Worm (Caenorhabditis elegans): Measurements from ENCODE around the gene cki-2.

The cki-2 gene

DNA sequence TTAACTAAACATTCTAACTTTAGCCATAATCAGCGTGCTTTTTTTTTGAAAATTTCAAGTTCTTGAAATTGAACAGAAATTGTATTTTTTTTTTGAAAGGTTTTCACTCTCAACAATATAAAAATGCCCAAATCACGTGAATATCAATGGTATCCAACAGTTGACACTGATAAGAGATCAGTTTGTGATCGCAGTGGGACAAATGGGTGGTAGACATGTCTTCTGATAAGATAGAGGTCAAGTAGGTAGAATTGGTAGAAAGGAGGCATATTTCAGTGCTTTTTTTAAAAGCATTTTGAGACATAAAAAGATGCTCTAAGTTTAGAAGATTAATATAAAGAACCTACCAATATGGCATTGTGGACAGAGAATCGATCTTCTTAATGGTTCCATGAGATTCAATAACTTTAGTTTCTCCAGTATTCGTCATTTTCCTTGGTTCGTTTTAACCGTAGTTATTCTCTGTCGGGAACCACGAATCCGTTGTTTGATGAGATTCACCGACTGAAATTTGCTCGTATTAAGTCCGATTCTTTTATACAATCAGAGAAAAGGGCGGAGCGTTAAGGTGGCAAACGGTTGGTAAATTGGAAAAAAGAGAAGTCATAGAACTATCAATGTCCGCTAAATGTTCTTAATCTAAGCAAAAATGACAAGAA, 38.9 kb upstream of the cki-2 start, which contains the start of gene mthf-1:
Gene mthf-1, minus strand, starts transcription at position 504 of the 659 bp plus-strand sequence.
- TF ChIP-seq nhr-85 (tag): peak; percentile 70
- TF ChIP-seq pag-3 (tag; optimal IDR thresholded peaks at IDR 0.05; ENCODE audit: borderline replicate concordance, insufficient read depth): no peak
- TF ChIP-seq nhr-90 (tag; optimal IDR thresholded peaks at IDR 0.05; ENCODE audit: poor library complexity): peak; percentile 66
- no peak for TF ChIP-seq Y116A8C.19 (tag; optimal IDR thresholded peaks at IDR 0.05; ENCODE audit: borderline replicate concordance)
- no peak for TF ChIP-seq rnt-1 (tag; optimal IDR thresholded peaks at IDR 0.05)
- no peak for TF ChIP-seq ceh-90 (tag; optimal IDR thresholded peaks at IDR 0.05)
- TF ChIP-seq fos-1 (tag; optimal IDR thresholded peaks at IDR 0.05): no peak
- TF ChIP-seq unc-130 (tag; optimal IDR thresholded peaks at IDR 0.05): no peak
- no peak for TF ChIP-seq nhr-12 (tag; optimal IDR thresholded peaks at IDR 0.05)
- TF ChIP-seq egl-13 (tag; optimal IDR thresholded peaks at IDR 0.05): no peak
- TF ChIP-seq fkh-4 (tag; optimal IDR thresholded peaks at IDR 0.05; ENCODE audit: borderline replicate concordance): no peak
- TF ChIP-seq grh-1 (GFP tag; IDR thresholded peaks at IDR 0.05): no peak
- peak in 1 of 2 experiments; percentile 1 for TF ChIP-seq lsy-2 (tag; optimal IDR thresholded peaks at IDR 0.05)
- no peak for TF ChIP-seq alr-1 (tag; optimal IDR thresholded peaks at IDR 0.05; ENCODE audit: borderline replicate concordance)
- peak in 4 of 6 experiments; percentile 23 to 73 (median 67) for TF ChIP-seq elt-3 (tag; optimal IDR thresholded peaks at IDR 0.05)
- TF ChIP-seq lir-3 (tag; optimal IDR thresholded peaks at IDR 0.05; ENCODE audit: poor library complexity): no peak
- TF ChIP-seq hlh-4 (tag; optimal IDR thresholded peaks at IDR 0.05): no peak
- TF ChIP-seq lin-35 (GFP tag; optimal IDR thresholded peaks at IDR 0.05): peak in 1 of 2 experiments; percentile 60
- peak; percentile 41 for TF ChIP-seq nhr-20 (tag; optimal IDR thresholded peaks at IDR 0.05)
- TF ChIP-seq ceh-8 (GFP tag; optimal IDR thresholded peaks at IDR 0.05): no peak
- TF ChIP-seq efl-3 (GFP tag; optimal IDR thresholded peaks at IDR 0.05): no peak
- TF ChIP-seq snu-23 (GFP tag; optimal IDR thresholded peaks at IDR 0.05): peak; percentile 1
- no peak for TF ChIP-seq nhr-47 (tag; optimal IDR thresholded peaks at IDR 0.05)
- TF ChIP-seq xbp-1 (tag; optimal IDR thresholded peaks at IDR 0.05): no peak
- TF ChIP-seq fkh-10 (GFP tag; optimal IDR thresholded peaks at IDR 0.05): no peak
- peak; percentile 2 for TF ChIP-seq C16A3.4 (tag; optimal IDR thresholded peaks at IDR 0.05)
- peak; percentile 69 for TF ChIP-seq blmp-1 (tag; optimal IDR thresholded peaks at IDR 0.05)
- TF ChIP-seq lin-39 (tag; optimal IDR thresholded peaks at IDR 0.05): no peak
- TF ChIP-seq aly-2 (tag; optimal IDR thresholded peaks at IDR 0.05): no peak
- no peak for TF ChIP-seq aha-1 (tag; optimal IDR thresholded peaks at IDR 0.05)
- no peak for TF ChIP-seq sptf-1 (tag; optimal IDR thresholded peaks at IDR 0.05)
- TF ChIP-seq ztf-4 (tag; optimal IDR thresholded peaks at IDR 0.05): no peak
- peak; percentile 15; the same call in 1 of the 2 replicates for TF ChIP-seq nhr-19 (GFP tag; conservative IDR thresholded peaks at IDR 0.05)
- TF ChIP-seq tbx-2 (tag; optimal IDR thresholded peaks at IDR 0.05): no peak
- TF ChIP-seq jun-1 (tag; optimal IDR thresholded peaks at IDR 0.05): no peak
- TF ChIP-seq zag-1 (tag; optimal IDR thresholded peaks at IDR 0.05): no peak
- peak; percentile 47 for TF ChIP-seq nhr-71 (tag; optimal IDR thresholded peaks at IDR 0.05)
- TF ChIP-seq isw-1 (GFP tag; IDR thresholded peaks at IDR 0.05): no peak
- TF ChIP-seq skn-1 (tag; optimal IDR thresholded peaks at IDR 0.05): no peak
- TF ChIP-seq nhr-84 (tag; optimal IDR thresholded peaks at IDR 0.05): no peak
- no peak for TF ChIP-seq C34B4.2 (tag; optimal IDR thresholded peaks at IDR 0.05)
- no peak for TF ChIP-seq ets-5 (GFP tag; IDR thresholded peaks at IDR 0.05)
- no peak for TF ChIP-seq snpc-4 (tag; optimal IDR thresholded peaks at IDR 0.05)
- peak in 1 of 3 experiments; percentile 17 for TF ChIP-seq dpl-1 (GFP tag; optimal IDR thresholded peaks at IDR 0.05)
- no peak for TF ChIP-seq ceh-63 (GFP tag; optimal IDR thresholded peaks at IDR 0.05)
- TF ChIP-seq nhr-28 (tag; optimal IDR thresholded peaks at IDR 0.05): no peak
- peak; percentile 86 for TF ChIP-seq elt-2 (tag; optimal IDR thresholded peaks at IDR 0.05)
- TF ChIP-seq efl-1 (optimal IDR thresholded peaks at IDR 0.05): no peak
- TF ChIP-seq efl-1 (GFP tag; optimal IDR thresholded peaks at IDR 0.05 in 1 of 2): peak in 1 of 2 experiments; percentile 6
- TF ChIP-seq ama-1 (optimal IDR thresholded peaks at IDR 0.05): no peak
- TF ChIP-seq ces-1 (GFP tag; optimal IDR thresholded peaks at IDR 0.05): no peak
- TF ChIP-seq unc-30 (tag; optimal IDR thresholded peaks at IDR 0.05): no peak
- TF ChIP-seq nhr-11 (tag; optimal IDR thresholded peaks at IDR 0.05): no peak

Data from whole organism, L1 larva.